Fruit fly (Drosophila melanogaster) whole organism, embryonic: ENCODE data around the gene CCKLR-17D1.

Experiments used
- Adf1 ChIP-seq: fragments of 200-800 bp; sonication (Bioruptor generic); IDR thresholded peaks from 2 replicates; pipeline ENCODE4 v1.3.6; 2022; ENCODE audit warnings: missing biosample characterization, missing genetic modification characterization
- CG30403 ChIP-seq: fragments of 200-800 bp; sonication (Bioruptor generic); optimal IDR thresholded peaks from 3 replicates; lab custom pipeline; 2016; ENCODE audit warnings: missing biosample characterization, missing genetic modification characterization

DNA sequence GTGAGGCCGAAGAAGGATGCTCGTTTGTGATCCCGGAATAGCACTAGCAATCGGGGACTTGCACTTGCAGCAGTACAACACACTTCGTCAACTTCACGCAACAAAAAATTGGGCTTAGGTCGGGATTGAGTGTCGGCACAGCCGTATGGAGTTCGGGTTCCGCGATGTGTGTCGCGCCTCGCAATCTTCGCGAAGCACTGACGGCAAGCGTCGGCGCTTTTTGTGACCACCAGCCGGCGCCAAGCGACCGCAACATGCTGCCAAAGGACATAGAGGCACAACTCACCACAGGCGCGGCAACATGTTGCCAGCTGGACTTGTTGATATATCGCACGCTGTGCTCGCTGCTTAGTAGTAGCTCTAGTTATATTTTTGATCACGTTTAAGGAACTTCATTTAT, at the start of gene CCKLR-17D1:
- no peak for TF ChIP-seq Adf1 (GFP tag; lab: Robert Waterston, UW)
- no peak for TF ChIP-seq CG30403
